Fruit fly (Drosophila melanogaster) whole organism, adult: Measurements from ENCODE around the gene pira.

Experiments
- CG12768 ChIP-seq: fragments of 200-800 bp; sonication (Bioruptor generic); optimal IDR thresholded peaks from 2 replicates; lab custom pipeline; 2017; ENCODE audit warnings: missing biosample characterization, missing genetic modification characterization, mild to moderate bottlenecking, moderate library complexity, missing genetic modification reagents
- CG14711 ChIP-seq: fragments of 200-800 bp; sonication (Bioruptor generic); optimal IDR thresholded peaks from 2 replicates; lab custom pipeline; 2018; ENCODE audit warnings: missing biosample characterization, mild to moderate bottlenecking, missing genetic modification characterization, moderate library complexity
- CG7045 ChIP-seq: fragments of 200-800 bp; sonication (Bioruptor generic); optimal IDR thresholded peaks from 2 replicates; lab custom pipeline; 2017; ENCODE audit warnings: missing biosample characterization, mild to moderate bottlenecking, missing genetic modification characterization
- ovo ChIP-seq: fragments of 200-800 bp; sonication (Bioruptor generic); optimal IDR thresholded peaks from 2 replicates; lab custom pipeline; 2016; ENCODE audit warnings: missing biosample characterization, missing genetic modification characterization
- pad ChIP-seq: fragments of 200-800 bp; sonication (Bioruptor generic); optimal IDR thresholded peaks from 3 replicates; lab custom pipeline; 2017; ENCODE audit warnings: missing biosample characterization, missing genetic modification characterization, mild to moderate bottlenecking, moderate library complexity, missing genetic modification reagents

DNA sequence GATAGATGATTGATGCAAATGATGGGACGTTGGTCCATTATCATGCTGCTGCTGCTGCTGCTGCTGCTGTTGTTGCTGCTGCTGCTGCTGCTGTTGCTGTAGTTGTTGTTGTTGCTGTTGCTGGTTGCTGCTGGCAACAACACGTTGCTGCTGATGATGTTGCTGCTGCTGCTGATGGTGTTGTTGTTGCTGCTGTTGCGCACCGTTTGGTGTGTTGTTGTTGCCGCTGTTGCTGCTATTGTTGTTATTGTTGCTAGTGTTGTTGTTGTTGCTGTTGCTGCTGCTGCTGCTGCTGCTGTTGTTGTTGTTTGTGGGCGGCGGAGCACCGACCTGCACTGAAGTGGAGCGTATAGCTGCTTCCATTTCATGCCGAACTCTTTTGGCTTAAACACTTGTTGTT, 32.3 kb downstream of the pira start:
- no peak for TF ChIP-seq ovo (GFP tag; lab: Kevin White, UChicago)
- no peak for TF ChIP-seq pad (GFP tag; lab: Kevin White, UChicago)
- TF ChIP-seq CG7045 (GFP tag; lab: Kevin White, UChicago) = no peak
- TF ChIP-seq CG14711 (tag; lab: Kevin White, UChicago) = no peak
- TF ChIP-seq CG12768 = no peak
